Fruit fly (Drosophila melanogaster) whole organism: ENCODE data around the gene CG15210.

Experiments
- CG8478 ChIP-seq: fragments of >200 bp; optimal IDR thresholded peaks from 2 replicates; lab custom pipeline; 2018; ENCODE audit warnings: inconsistent platforms
- Dll ChIP-seq: fragments of >200 bp; optimal IDR thresholded peaks from 2 replicates; lab custom pipeline; 2017
- EcR ChIP-seq, 2 experiments: fragments of >200 bp; optimal IDR thresholded peaks; 2 replicates each; lab custom pipeline; 2017; ENCODE audit warnings: missing biosample characterization in 2 of 2, missing genetic modification characterization in 2 of 2, missing genetic modification reagents in 2 of 2
- pan ChIP-seq: fragments of >200 bp; optimal IDR thresholded peaks from 2 replicates; lab custom pipeline; 2017
- psq ChIP-seq: fragments of >200 bp; optimal IDR thresholded peaks from 2 replicates; lab custom pipeline; 2017
- usp ChIP-seq: fragments of >200 bp; optimal IDR thresholded peaks from 2 replicates; lab custom pipeline; 2017; ENCODE audit warnings: missing biosample characterization, missing genetic modification characterization, mixed read lengths

DNA sequence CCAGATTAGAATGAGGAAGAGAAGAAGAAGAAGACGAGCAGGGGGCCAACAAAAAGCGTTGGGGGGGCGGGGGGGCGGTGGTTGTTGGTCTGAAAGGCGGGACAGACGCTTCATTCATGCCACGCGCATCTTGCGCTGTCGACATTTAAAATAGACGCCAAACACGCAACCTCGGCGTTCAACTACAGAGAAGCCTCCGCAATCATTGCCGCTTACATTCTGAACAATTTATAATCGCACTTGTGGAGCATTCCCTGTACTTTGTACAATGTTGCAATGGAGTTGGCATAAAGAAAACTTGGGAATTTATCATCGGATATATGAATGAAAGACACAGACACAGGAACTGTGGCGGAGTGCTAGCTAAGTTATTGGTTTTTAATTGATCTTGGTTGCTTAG, 18.3 kb upstream of the CG15210 start:
- no peak for TF ChIP-seq Dll (lab: Kevin White, UChicago)
- TF ChIP-seq pan (lab: Kevin White, UChicago), result no peak
- no peak for TF ChIP-seq CG8478 (lab: Kevin White, UChicago)
- TF ChIP-seq psq (lab: Kevin White, UChicago), result no peak
- no peak for TF ChIP-seq usp (GFP tag; lab: Kevin White, UChicago)
- no peak for TF ChIP-seq EcR (GFP tag; optimal IDR thresholded peaks at IDR 0.05; lab: Kevin White, UChicago)
